Worm (Caenorhabditis elegans) whole organism, mixed stage, embryonic: ENCODE results near the gene ncs-6.

Source experiments
- M03D4.4 ChIP-seq: sonication (generic microtip); optimal IDR thresholded peaks from 2 replicates; lab custom pipeline; 2017; ENCODE audit warnings: mild to moderate bottlenecking, missing genetic modification characterization, missing compliant biosample characterization
- bed-3 ChIP-seq: fragments of 200-800 bp; sonication (Bioruptor generic); optimal IDR thresholded peaks from 3 replicates; lab custom pipeline; 2018; ENCODE audit warnings: mild to moderate bottlenecking, missing genetic modification characterization, moderate library complexity, missing compliant biosample characterization
- ceh-39 ChIP-seq: fragments of 150-350 bp; optimal IDR thresholded peaks from 2 replicates; lab custom pipeline; 2014; ENCODE audit warnings: missing biosample characterization, missing genetic modification characterization
- ceh-43 ChIP-seq: fragments of 200-800 bp; sonication (Bioruptor generic); optimal IDR thresholded peaks from 2 replicates; lab custom pipeline; 2018; ENCODE audit warnings: mild to moderate bottlenecking, missing genetic modification characterization, moderate library complexity, missing compliant biosample characterization
- ceh-83 ChIP-seq: fragments of 200-800 bp; sonication (Bioruptor generic); optimal IDR thresholded peaks from 2 replicates; lab custom pipeline; 2018; ENCODE audit warnings: mild to moderate bottlenecking, missing genetic modification characterization, missing compliant biosample characterization
- ces-1 ChIP-seq: fragments of 150-350 bp; optimal IDR thresholded peaks from 2 replicates; lab custom pipeline; 2014; ENCODE audit warnings: missing biosample characterization, missing genetic modification reagents, missing genetic modification characterization
- cnd-1 ChIP-seq: fragments of 200-800 bp; sonication (Bioruptor generic); optimal IDR thresholded peaks from 2 replicates; lab custom pipeline; 2018; ENCODE audit warnings: mild to moderate bottlenecking, missing genetic modification characterization, missing compliant biosample characterization
- drap-1 ChIP-seq: fragments of 200-800 bp; sonication (Bioruptor generic); optimal IDR thresholded peaks from 3 replicates; lab custom pipeline; 2018; ENCODE audit warnings: mild to moderate bottlenecking, missing genetic modification characterization, missing compliant biosample characterization
- elt-1 ChIP-seq: sonication (generic microtip); optimal IDR thresholded peaks from 2 replicates; lab custom pipeline; 2017; ENCODE audit warnings: missing genetic modification characterization, mild to moderate bottlenecking, missing compliant biosample characterization, antibody characterized with exemption, moderate library complexity, borderline replicate concordance; ENCODE audit not compliant: insufficient read depth
- elt-3 ChIP-seq: fragments of 150-350 bp; optimal IDR thresholded peaks from 2 replicates; lab custom pipeline; 2014; ENCODE audit warnings: missing biosample characterization, missing genetic modification characterization
- ham-2 ChIP-seq: fragments of 200-800 bp; sonication (Bioruptor generic); optimal IDR thresholded peaks from 2 replicates; lab custom pipeline; 2018; ENCODE audit warnings: mild to moderate bottlenecking, missing genetic modification characterization, missing compliant biosample characterization
- hlh-1 ChIP-seq: fragments of 150-350 bp; optimal IDR thresholded peaks from 2 replicates; lab custom pipeline; 2014; ENCODE audit warnings: missing biosample characterization, missing genetic modification reagents, missing genetic modification characterization
- lin-13 ChIP-seq: fragments of 150-350 bp; optimal IDR thresholded peaks from 2 replicates; lab custom pipeline; 2014; ENCODE audit warnings: missing biosample characterization, missing genetic modification characterization
- mab-5 ChIP-seq: fragments of 150-350 bp; optimal IDR thresholded peaks from 2 replicates; lab custom pipeline; 2014; ENCODE audit warnings: missing biosample characterization, missing genetic modification characterization
- mep-1 ChIP-seq: fragments of 150-350 bp; optimal IDR thresholded peaks from 2 replicates; lab custom pipeline; 2017; ENCODE audit warnings: missing biosample characterization, missing genetic modification reagents, missing genetic modification characterization, inconsistent platforms
- mls-2 ChIP-seq: sonication (generic microtip); optimal IDR thresholded peaks from 2 replicates; lab custom pipeline; 2016; ENCODE audit warnings: mild to moderate bottlenecking, missing genetic modification characterization, moderate library complexity, missing compliant biosample characterization
- nhr-12 ChIP-seq: fragments of 150-350 bp; optimal IDR thresholded peaks from 2 replicates; lab custom pipeline; 2014; ENCODE audit warnings: missing biosample characterization, missing genetic modification characterization
- nhr-2 ChIP-seq: fragments of 150-350 bp; optimal IDR thresholded peaks from 2 replicates; lab custom pipeline; 2014; ENCODE audit warnings: missing biosample characterization, missing genetic modification characterization
- nhr-237 ChIP-seq: fragments of 150-350 bp; optimal IDR thresholded peaks from 2 replicates; lab custom pipeline; 2014; ENCODE audit warnings: missing biosample characterization, missing genetic modification characterization
- nhr-28 ChIP-seq: fragments of 150-350 bp; optimal IDR thresholded peaks from 2 replicates; lab custom pipeline; 2014; ENCODE audit warnings: missing biosample characterization, missing genetic modification characterization
- nhr-76 ChIP-seq: sonication (generic microtip); optimal IDR thresholded peaks from 2 replicates; lab custom pipeline; 2017; ENCODE audit warnings: missing biosample characterization, missing genetic modification characterization
- pha-4 ChIP-seq: fragments of 150-350 bp; optimal IDR thresholded peaks from 2 replicates; lab custom pipeline; 2018; ENCODE audit warnings: missing biosample characterization, missing genetic modification reagents, missing genetic modification characterization
- sem-2 ChIP-seq: fragments of 200-800 bp; sonication (Bioruptor generic); optimal IDR thresholded peaks from 2 replicates; lab custom pipeline; 2018; ENCODE audit warnings: mild to moderate bottlenecking, missing genetic modification characterization, missing compliant biosample characterization
- snpc-4 ChIP-seq: fragments of 150-350 bp; optimal IDR thresholded peaks from 2 replicates; lab custom pipeline; 2014; ENCODE audit warnings: missing biosample characterization, missing genetic modification characterization
- sptf-1 ChIP-seq: sonication (generic microtip); optimal IDR thresholded peaks from 2 replicates; lab custom pipeline; 2017; ENCODE audit warnings: mild to moderate bottlenecking, missing genetic modification characterization, moderate library complexity, missing compliant biosample characterization
- tbx-8 ChIP-seq: fragments of 200-800 bp; sonication (Bioruptor generic); optimal IDR thresholded peaks from 2 replicates; lab custom pipeline; 2018; ENCODE audit warnings: mild to moderate bottlenecking, missing genetic modification characterization, moderate library complexity, missing compliant biosample characterization
- unc-120 ChIP-seq: sonication (generic microtip); optimal IDR thresholded peaks from 2 replicates; lab custom pipeline; 2017; ENCODE audit warnings: missing genetic modification characterization, missing compliant biosample characterization; ENCODE audit not compliant: poor library complexity, severe bottlenecking
- unc-39 ChIP-seq: fragments of 150-350 bp; optimal IDR thresholded peaks from 2 replicates; lab custom pipeline; 2014; ENCODE audit warnings: missing biosample characterization, missing genetic modification characterization
- unc-62 ChIP-seq: fragments of 150-350 bp; optimal IDR thresholded peaks from 2 replicates; lab custom pipeline; 2014; ENCODE audit warnings: missing biosample characterization, missing genetic modification reagents, missing genetic modification characterization
- zip-8 ChIP-seq: fragments of 150-350 bp; optimal IDR thresholded peaks from 2 replicates; lab custom pipeline; 2014; ENCODE audit warnings: missing biosample characterization, missing genetic modification characterization
- ztf-11 ChIP-seq: fragments of 150-350 bp; optimal IDR thresholded peaks from 2 replicates; lab custom pipeline; 2014; ENCODE audit warnings: missing biosample characterization, missing genetic modification characterization

Gene ncs-6

DNA sequence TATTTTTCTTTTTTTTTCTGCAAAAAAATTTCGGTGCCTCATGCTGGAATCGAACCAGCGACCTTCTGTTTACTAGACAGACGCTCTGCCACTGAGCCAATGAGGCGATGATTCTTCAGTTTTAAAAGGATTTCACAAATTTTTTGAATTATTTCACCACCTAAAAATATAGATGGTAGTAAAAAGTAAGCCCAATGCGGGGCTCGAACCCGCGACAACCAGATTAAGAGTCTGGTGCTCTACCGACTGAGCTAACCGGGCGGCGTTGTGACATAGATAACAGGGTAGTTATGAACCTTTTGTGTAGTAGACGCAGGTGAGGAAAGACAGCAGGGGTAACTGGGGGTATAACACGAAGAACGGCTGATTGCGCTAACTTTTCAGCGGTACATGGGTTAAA lies 39.3 kb upstream of the ncs-6 start:
- TF ChIP-seq lin-13 (tag; lab: Kevin White, UChicago) (peak; percentile 8), ham-2 (GFP tag; lab: Kevin White, UChicago) (peak; percentile 41), sptf-1 (tag; lab: Kevin White, UChicago) (peak; percentile 58), bed-3 (GFP tag; lab: Kevin White, UChicago) (peak; percentile 56), cnd-1 (tag; lab: Kevin White, UChicago) (peak; percentile 72), unc-120 (tag; lab: Kevin White, UChicago) (peak; percentile 60), ceh-43 (peak; percentile 39), tbx-8 (peak; percentile 18), ceh-83 (GFP tag; lab: Kevin White, UChicago) (peak; percentile 85), mls-2 (tag; lab: Kevin White, UChicago) (peak; percentile 4), sem-2 (GFP tag; lab: Kevin White, UChicago) (peak; percentile 59), drap-1 (peak; percentile 52), M03D4.4 (peak; percentile 68)

DNA sequence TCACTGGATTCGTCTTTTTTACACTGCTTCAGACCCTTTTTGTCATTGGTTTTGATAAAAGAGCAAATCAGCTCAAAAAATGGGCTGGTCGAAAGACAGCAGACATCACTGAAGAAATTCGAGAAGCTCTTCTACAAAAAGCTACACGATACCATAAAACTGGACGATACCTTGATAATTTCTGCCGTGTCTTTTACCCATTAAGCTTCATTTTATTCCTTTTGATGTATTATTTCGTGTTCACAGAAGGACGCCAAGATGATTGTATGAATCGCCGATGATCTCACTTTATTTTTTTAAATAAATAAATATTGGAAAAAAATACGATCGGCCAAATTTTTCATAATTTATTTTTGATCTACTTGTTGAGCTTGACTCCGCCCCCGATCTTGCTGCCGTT lies 38.8 kb upstream of the ncs-6 start:
- TF ChIP-seq drap-1 (no peak), tbx-8 (no peak), ces-1 (GFP tag; lab: Kevin White, UChicago) (no peak), nhr-2 (tag; lab: Kevin White, UChicago) (no peak), mab-5 (tag; lab: Kevin White, UChicago) (no peak), ceh-43 (no peak), sem-2 (GFP tag; lab: Kevin White, UChicago) (no peak), ztf-11 (tag; lab: Kevin White, UChicago) (no peak), nhr-76 (tag; lab: Kevin White, UChicago) (no peak), snpc-4 (no peak), unc-120 (tag; lab: Kevin White, UChicago) (no peak), bed-3 (GFP tag; lab: Kevin White, UChicago) (no peak), ceh-83 (GFP tag; lab: Kevin White, UChicago) (no peak), elt-3 (tag; lab: Kevin White, UChicago) (no peak), hlh-1 (tag; lab: Kevin White, UChicago) (no peak), M03D4.4 (no peak), nhr-28 (tag; lab: Kevin White, UChicago) (no peak), cnd-1 (tag; lab: Kevin White, UChicago) (no peak)
- TF ChIP-seq, all 35 proteins: peak for 0

DNA sequence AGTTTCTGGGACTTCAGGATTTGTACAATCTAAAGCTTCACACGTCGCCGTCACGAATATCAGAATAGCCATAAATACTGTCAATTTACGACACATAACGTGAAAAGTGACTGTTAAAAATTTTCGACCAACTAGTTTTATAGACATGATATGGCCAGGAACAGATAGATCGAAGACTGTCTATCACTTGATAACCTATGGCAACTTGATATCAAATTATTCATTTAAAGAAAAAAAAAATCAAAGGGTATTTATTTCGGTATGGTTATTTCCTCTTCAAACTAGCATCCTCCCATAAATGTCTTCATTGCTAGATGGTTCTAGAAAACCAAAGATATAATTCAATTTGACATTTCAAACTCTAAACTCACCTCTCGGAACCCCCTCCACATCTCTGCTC lies 34.1 kb upstream of the ncs-6 start, which contains the start of gene W10G11.3:
Gene W10G11.3 (minus strand): TSS at position 101 of the 400 bp plus-strand sequence.
- no peak for TF ChIP-seq cnd-1 (tag; lab: Kevin White, UChicago)
- no peak for TF ChIP-seq mls-2 (tag; lab: Kevin White, UChicago)
- TF ChIP-seq nhr-2 (tag; lab: Kevin White, UChicago): no peak

DNA sequence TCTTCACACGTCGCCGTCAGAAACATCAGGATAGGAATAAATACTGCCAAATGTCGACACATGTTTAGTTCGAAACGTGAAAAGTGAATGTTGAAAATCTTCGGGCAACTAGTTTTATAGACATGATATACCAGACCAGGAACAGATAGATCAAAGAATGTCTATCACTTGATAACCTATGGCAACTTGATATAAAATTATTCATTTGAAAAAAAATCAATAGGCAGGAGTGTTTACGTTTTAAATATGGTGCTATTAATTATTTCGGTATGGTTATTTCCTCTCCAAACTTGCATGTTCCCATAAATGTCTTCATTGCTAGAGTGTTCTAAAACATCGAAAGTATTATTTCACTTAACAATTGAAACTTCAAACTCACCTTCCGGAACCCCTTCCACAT lies 33.2 kb upstream of the ncs-6 start, which contains the start of gene W10G11.2:
Gene W10G11.2 (minus strand): TSS at position 101 of the 400 bp plus-strand sequence.
- TF ChIP-seq sptf-1 (tag; lab: Kevin White, UChicago) (no peak), nhr-12 (tag; lab: Kevin White, UChicago) (no peak), ceh-83 (GFP tag; lab: Kevin White, UChicago) (no peak), nhr-76 (tag; lab: Kevin White, UChicago) (no peak), nhr-237 (tag; lab: Kevin White, UChicago) (no peak), M03D4.4 (no peak), snpc-4 (no peak), ztf-11 (tag; lab: Kevin White, UChicago) (no peak), elt-1 (tag; lab: Kevin White, UChicago) (no peak), cnd-1 (tag; lab: Kevin White, UChicago) (no peak)
- TF ChIP-seq, all 35 proteins: peak for 0

DNA sequence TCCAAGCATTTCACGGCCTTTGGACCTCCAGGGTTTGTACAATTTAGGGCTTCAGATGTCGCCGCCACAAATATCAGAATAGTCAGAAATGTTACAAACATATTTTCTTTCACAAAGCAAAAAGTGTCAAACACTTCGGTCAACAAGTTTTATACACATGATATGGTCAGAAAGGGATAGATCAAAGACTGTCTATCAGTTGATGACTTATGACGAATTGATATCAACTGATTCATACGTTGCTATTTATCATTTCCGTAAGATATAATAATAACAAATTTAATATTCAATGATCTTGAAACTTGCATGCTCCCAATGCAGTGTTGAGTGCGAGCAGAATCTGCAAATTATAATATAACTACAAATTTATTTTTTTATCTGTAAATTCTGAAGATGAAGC lies 32.3 kb upstream of the ncs-6 start, which contains the start of gene W10G11.1:
Gene W10G11.1 (minus strand): TSS at position 101 of the 400 bp plus-strand sequence.
- TF ChIP-seq cnd-1 (tag; lab: Kevin White, UChicago) (no peak), mab-5 (tag; lab: Kevin White, UChicago) (no peak), drap-1 (no peak), M03D4.4 (no peak), hlh-1 (tag; lab: Kevin White, UChicago) (no peak), ceh-43 (no peak), mls-2 (tag; lab: Kevin White, UChicago) (no peak), unc-39 (tag; lab: Kevin White, UChicago) (no peak), pha-4 (tag; lab: Kevin White, UChicago) (no peak), nhr-237 (tag; lab: Kevin White, UChicago) (no peak), ceh-83 (GFP tag; lab: Kevin White, UChicago) (no peak), mep-1 (tag; lab: Kevin White, UChicago) (no peak), ceh-39 (no peak), unc-62 (GFP tag; lab: Kevin White, UChicago) (no peak), elt-3 (tag; lab: Kevin White, UChicago) (no peak), sptf-1 (tag; lab: Kevin White, UChicago) (no peak), zip-8 (tag; lab: Kevin White, UChicago) (no peak), nhr-2 (tag; lab: Kevin White, UChicago) (no peak), ztf-11 (tag; lab: Kevin White, UChicago) (no peak)
